Worm (Caenorhabditis elegans) whole organism, L2 larva: ENCODE results near the gene srh-100.
A peak's percentile ranks its signal among the peaks of the same experiment; 100 is the strongest.

ENCODE experiments used
- C34F6.9 ChIP-seq: fragments of 150-350 bp; optimal IDR thresholded peaks from 2 replicates; lab custom pipeline; 2014; ENCODE audit warnings: missing biosample characterization, missing genetic modification characterization
- F13H6.1 ChIP-seq: sonication (generic microtip); optimal IDR thresholded peaks from 2 replicates; lab custom pipeline; 2016; ENCODE audit warnings: missing genetic modification characterization, missing compliant biosample characterization
- ZK546.5 ChIP-seq: sonication (generic microtip); optimal IDR thresholded peaks from 2 replicates; lab custom pipeline; 2017; ENCODE audit warnings: missing biosample characterization, missing genetic modification characterization
- alr-1 ChIP-seq: fragments of 150-350 bp; optimal IDR thresholded peaks from 2 replicates; lab custom pipeline; 2014; ENCODE audit warnings: missing biosample characterization, missing genetic modification characterization
- aly-2 ChIP-seq: fragments of 150-350 bp; optimal IDR thresholded peaks from 2 replicates; lab custom pipeline; 2014; ENCODE audit warnings: missing biosample characterization, missing genetic modification characterization
- ama-1 ChIP-seq: fragments of 150-350 bp; optimal IDR thresholded peaks from 2 replicates; lab custom pipeline; 2018; ENCODE audit warnings: inconsistent platforms
- blmp-1 ChIP-seq: sonication (generic microtip); optimal IDR thresholded peaks from 2 replicates; lab custom pipeline; 2017; ENCODE audit warnings: missing genetic modification characterization, mild to moderate bottlenecking, missing compliant biosample characterization, antibody characterized with exemption, moderate library complexity; ENCODE audit not compliant: insufficient read depth
- ceh-16 ChIP-seq: fragments of 150-350 bp; optimal IDR thresholded peaks from 2 replicates; lab custom pipeline; 2014; ENCODE audit warnings: missing biosample characterization, missing genetic modification characterization
- ceh-82 ChIP-seq: fragments of 150-350 bp; optimal IDR thresholded peaks from 2 replicates; lab custom pipeline; 2014; ENCODE audit warnings: missing biosample characterization, missing genetic modification characterization
- crh-2 ChIP-seq: sonication (generic microtip); optimal IDR thresholded peaks from 2 replicates; lab custom pipeline; 2017; ENCODE audit warnings: missing biosample characterization, missing genetic modification characterization
- elt-3 ChIP-seq: sonication (generic microtip); optimal IDR thresholded peaks from 2 replicates; lab custom pipeline; 2017; ENCODE audit warnings: missing biosample characterization, missing genetic modification characterization
- fos-1 ChIP-seq: fragments of 150-350 bp; optimal IDR thresholded peaks from 2 replicates; lab custom pipeline; 2014; ENCODE audit warnings: missing biosample characterization, missing genetic modification characterization
- lin-11 ChIP-seq: fragments of 150-350 bp; sonication (generic microtip); optimal IDR thresholded peaks from 2 replicates; lab custom pipeline; 2014; ENCODE audit warnings: missing biosample characterization, missing genetic modification characterization, inconsistent platforms, mixed read lengths
- lin-13 ChIP-seq: fragments of 150-350 bp; optimal IDR thresholded peaks from 2 replicates; lab custom pipeline; 2014; ENCODE audit warnings: missing biosample characterization, missing genetic modification reagents, missing genetic modification characterization
- lin-39 ChIP-seq: fragments of 150-350 bp; optimal IDR thresholded peaks from 2 replicates; lab custom pipeline; 2014; ENCODE audit warnings: missing biosample characterization, missing genetic modification reagents, missing genetic modification characterization
- lsy-2 ChIP-seq, 2 experiments: fragments of 150-350 bp in 1 of 2; sonication (generic microtip) in 1 of 2; optimal IDR thresholded peaks; 2 replicates each; lab custom pipeline; 2014 to 2017; ENCODE audit warnings: missing biosample characterization in 2 of 2, missing genetic modification characterization in 2 of 2
- mab-5 ChIP-seq: fragments of 150-350 bp; optimal IDR thresholded peaks from 2 replicates; lab custom pipeline; 2014; ENCODE audit warnings: missing biosample characterization, missing genetic modification characterization
- mbf-1 ChIP-seq: sonication (generic microtip); optimal IDR thresholded peaks from 2 replicates; lab custom pipeline; 2017; ENCODE audit warnings: missing biosample characterization, missing genetic modification characterization
- mdl-1 ChIP-seq, 2 experiments: fragments of 150-350 bp in 1 of 2; sonication (generic microtip) in 1 of 2; optimal IDR thresholded peaks; 2 replicates each; lab custom pipeline; 2017; ENCODE audit warnings: missing biosample characterization in 2 of 2, missing genetic modification characterization in 2 of 2
- nhr-11 ChIP-seq: fragments of 150-350 bp; optimal IDR thresholded peaks from 2 replicates; lab custom pipeline; 2014; ENCODE audit warnings: missing biosample characterization, missing genetic modification characterization
- nhr-12 ChIP-seq: fragments of 150-350 bp; optimal IDR thresholded peaks from 2 replicates; lab custom pipeline; 2014; ENCODE audit warnings: missing biosample characterization, missing genetic modification characterization
- nhr-129 ChIP-seq: fragments of 150-350 bp; optimal IDR thresholded peaks from 2 replicates; lab custom pipeline; 2014; ENCODE audit warnings: missing biosample characterization, missing genetic modification characterization
- nhr-23 ChIP-seq: fragments of 150-350 bp; optimal IDR thresholded peaks from 2 replicates; lab custom pipeline; 2014; ENCODE audit warnings: missing biosample characterization, missing genetic modification reagents, missing genetic modification characterization
- nhr-237 ChIP-seq: fragments of 150-350 bp; optimal IDR thresholded peaks from 2 replicates; lab custom pipeline; 2014; ENCODE audit warnings: missing biosample characterization, missing genetic modification characterization
- nhr-6 ChIP-seq: fragments of 150-350 bp; optimal IDR thresholded peaks from 2 replicates; lab custom pipeline; 2014; ENCODE audit warnings: missing biosample characterization, missing genetic modification characterization
- nhr-77 ChIP-seq: fragments of 150-350 bp; optimal IDR thresholded peaks from 2 replicates; lab custom pipeline; 2014; ENCODE audit warnings: missing biosample characterization, missing genetic modification characterization
- peb-1 ChIP-seq: fragments of 150-350 bp; optimal IDR thresholded peaks from 2 replicates; lab custom pipeline; 2014; ENCODE audit warnings: missing biosample characterization, missing genetic modification characterization
- skn-1 ChIP-seq: sonication (generic microtip); optimal IDR thresholded peaks from 2 replicates; lab custom pipeline; 2017; ENCODE audit warnings: missing biosample characterization, missing genetic modification characterization
- sma-3 ChIP-seq: sonication (generic microtip); optimal IDR thresholded peaks from 2 replicates; lab custom pipeline; 2016; ENCODE audit warnings: missing genetic modification reagents, missing genetic modification characterization, missing compliant biosample characterization
- sma-9 ChIP-seq, 2 experiments: fragments of 150-350 bp in 1 of 2; sonication (generic microtip) in 1 of 2; optimal IDR thresholded peaks; 2 replicates each; lab custom pipeline; 2014 to 2016; ENCODE audit warnings: missing genetic modification characterization in 2 of 2, mild to moderate bottlenecking in 1 of 2, missing biosample characterization in 1 of 2, missing compliant biosample characterization in 1 of 2, missing genetic modification reagents in 1 of 2, moderate library complexity in 1 of 2
- snpc-4 ChIP-seq: fragments of 150-350 bp; optimal IDR thresholded peaks from 2 replicates; lab custom pipeline; 2014; ENCODE audit warnings: missing biosample characterization, missing genetic modification characterization
- unc-39 ChIP-seq: fragments of 150-350 bp; optimal IDR thresholded peaks from 2 replicates; lab custom pipeline; 2014; ENCODE audit warnings: missing biosample characterization, missing genetic modification characterization
- unc-62 ChIP-seq: fragments of 150-350 bp; optimal IDR thresholded peaks from 2 replicates; lab custom pipeline; 2014; ENCODE audit warnings: missing biosample characterization, missing genetic modification reagents, missing genetic modification characterization
- zag-1 ChIP-seq: fragments of 150-350 bp; optimal IDR thresholded peaks from 2 replicates; lab custom pipeline; 2014; ENCODE audit warnings: missing biosample characterization, missing genetic modification characterization
- ztf-1 ChIP-seq: fragments of 200-800 bp; sonication (Bioruptor generic); conservative IDR thresholded peaks from 2 replicates; pipeline ENCODE4 v1.3.6; 2022; ENCODE audit warnings: missing genetic modification characterization, missing compliant biosample characterization
- ztf-11 ChIP-seq: sonication (generic microtip); optimal IDR thresholded peaks from 2 replicates; lab custom pipeline; 2017; ENCODE audit warnings: missing biosample characterization, missing genetic modification characterization

Gene srh-100

ce11 chrII:3750685-3751084, 36.2 kb upstream of the srh-100 start, which contains the start of gene fbxb-91:
fbxb-91 (minus strand) TSS chrII:3750785.
- TF ChIP-seq mab-5 (tag; lab: Kevin White, UChicago) (no peak), nhr-77 (tag; lab: Kevin White, UChicago) (no peak), ama-1 (no peak), ceh-82 (tag; lab: Kevin White, UChicago) (no peak), unc-62 (GFP tag; lab: Kevin White, UChicago) (no peak), lin-11 (tag; lab: Kevin White, UChicago) (no peak), ztf-11 (tag; lab: Kevin White, UChicago) (no peak), nhr-237 (tag; lab: Kevin White, UChicago) (no peak), nhr-23 (tag; lab: Kevin White, UChicago) (no peak), unc-39 (tag; lab: Kevin White, UChicago) (no peak), ceh-16 (no peak), skn-1 (no peak), C34F6.9 (tag; lab: Kevin White, UChicago) (no peak), lin-13 (no peak), lin-39 (no peak), alr-1 (tag; lab: Kevin White, UChicago) (no peak), elt-3 (tag; lab: Kevin White, UChicago) (no peak)
- TF ChIP-seq, all 48 proteins: peak for 0

- no peak for TF ChIP-seq nhr-12 (tag; lab: Kevin White, UChicago)
- TF ChIP-seq ceh-82 (tag; lab: Kevin White, UChicago): no peak
- TF ChIP-seq sma-3 (GFP tag; lab: Kevin White, UChicago): no peak
- no peak for TF ChIP-seq nhr-6 (tag; lab: Kevin White, UChicago)
- TF ChIP-seq unc-39 (tag; lab: Kevin White, UChicago): no peak
- TF ChIP-seq crh-2 (tag; lab: Kevin White, UChicago): no peak
- no peak for TF ChIP-seq elt-3 (tag; lab: Kevin White, UChicago)
- no peak for TF ChIP-seq mab-5 (tag; lab: Kevin White, UChicago)
- no peak for TF ChIP-seq nhr-11 (tag; lab: Kevin White, UChicago)
- TF ChIP-seq lsy-2 (tag; optimal IDR thresholded peaks at IDR 0.05; lab: Kevin White, UChicago): no peak
- no peak for TF ChIP-seq zag-1 (tag; lab: Kevin White, UChicago)
- TF ChIP-seq, all 48 proteins: peak for 0
Observed at ce11 chrII:3748719-3749118, 34.2 kb upstream of the srh-100 start, which contains the start of gene fbxb-90. fbxb-90 (minus strand) TSS chrII:3748819.

DNA sequence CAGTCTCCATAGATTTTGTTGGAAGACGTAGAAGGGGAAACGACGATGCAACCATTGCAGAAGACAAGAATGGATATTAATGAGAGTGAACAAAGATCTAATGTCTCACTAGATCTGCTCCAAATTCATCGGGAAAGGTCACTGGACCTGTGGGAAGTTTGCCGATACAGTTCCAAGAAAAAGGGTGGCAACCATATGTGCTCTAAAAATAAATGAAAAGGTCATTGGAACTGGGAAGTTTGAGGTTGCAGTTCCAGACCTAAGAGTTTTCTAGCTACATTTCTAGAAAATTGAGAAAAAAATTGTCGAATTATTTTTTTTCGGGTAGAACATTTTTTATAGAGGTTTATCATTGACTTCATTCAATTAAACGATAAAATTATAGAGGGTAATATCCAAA, 32.9 kb upstream of the srh-100 start, which contains the start of gene fbxb-92:
Gene fbxb-92, minus strand, starts transcription at position 101 of the 400 bp plus-strand sequence.
- TF ChIP-seq nhr-6 (tag; lab: Kevin White, UChicago) (no peak), alr-1 (tag; lab: Kevin White, UChicago) (no peak), nhr-129 (tag; lab: Kevin White, UChicago) (no peak), lsy-2 (tag; optimal IDR thresholded peaks at IDR 0.05; lab: Kevin White, UChicago) (no peak), mab-5 (tag; lab: Kevin White, UChicago) (no peak), nhr-77 (tag; lab: Kevin White, UChicago) (no peak), elt-3 (tag; lab: Kevin White, UChicago) (no peak), lin-39 (no peak), unc-62 (GFP tag; lab: Kevin White, UChicago) (no peak), ZK546.5 (no peak), snpc-4 (no peak), sma-9 (GFP tag; optimal IDR thresholded peaks at IDR 0.05; lab: Kevin White, UChicago) (no peak), sma-9 (tag; optimal IDR thresholded peaks at IDR 0.05; lab: Kevin White, UChicago) (no peak), ztf-1 (GFP tag; lab: Robert Waterston, UW) (no peak), nhr-12 (tag; lab: Kevin White, UChicago) (no peak), ceh-16 (no peak), fos-1 (tag; lab: Kevin White, UChicago) (no peak)

DNA sequence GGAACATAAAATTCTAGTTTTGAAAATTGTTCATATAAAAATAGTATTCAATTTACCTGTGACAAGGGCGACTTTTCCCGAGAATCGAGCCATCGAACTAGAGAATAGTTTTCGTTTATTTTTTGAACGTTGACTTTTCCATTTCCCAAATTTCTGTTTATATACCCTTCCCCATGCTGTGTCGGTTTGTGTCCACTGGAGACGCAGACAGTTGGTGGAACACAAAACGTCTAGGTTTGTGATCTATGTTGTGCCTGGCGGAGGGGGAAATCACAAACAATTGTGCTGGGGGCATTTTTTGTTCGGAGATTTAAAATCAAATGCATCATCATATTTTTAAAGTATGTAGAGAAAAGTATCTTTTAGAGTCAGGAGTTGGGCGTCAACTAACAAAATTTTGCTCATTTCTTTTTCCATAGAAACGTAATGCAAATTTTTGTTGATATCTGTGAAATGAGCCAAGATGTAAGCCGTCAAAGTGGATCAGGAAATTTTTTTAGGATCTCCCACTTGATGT, 29.2 kb upstream of the srh-100 start, which contains the start of gene nta-1:
Gene nta-1, minus strand, starts transcription at position 131 of the 517 bp plus-strand sequence.
- TF ChIP-seq unc-39 (tag; lab: Kevin White, UChicago) (no peak), sma-9 (GFP tag; optimal IDR thresholded peaks at IDR 0.05; lab: Kevin White, UChicago) (peak; percentile 62), sma-9 (tag; optimal IDR thresholded peaks at IDR 0.05; lab: Kevin White, UChicago) (no peak)
- TF ChIP-seq, all 48 proteins: peak for 1

DNA sequence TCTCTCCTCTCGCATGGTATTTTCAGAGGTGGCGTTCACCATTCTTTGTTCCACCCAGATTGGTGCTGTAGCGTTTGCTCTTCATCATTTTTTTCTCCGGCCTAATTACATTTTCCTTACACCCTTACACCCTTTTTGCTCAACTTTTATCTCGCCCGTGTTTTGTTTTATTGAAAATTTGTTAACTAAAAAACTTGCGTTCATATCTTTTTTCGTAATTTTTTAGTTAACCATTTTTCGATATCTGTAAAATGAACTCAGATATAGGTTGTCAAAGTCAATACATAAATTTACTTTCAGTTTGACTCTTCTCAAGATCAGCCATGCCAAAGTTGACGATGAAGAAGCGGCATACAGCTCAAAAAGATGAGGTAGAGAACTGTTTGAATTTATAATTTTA, 27.1 kb upstream of the srh-100 start, which contains the start of gene F12E12.1:
Gene F12E12.1, plus strand, starts transcription at position 301 of the 400 bp plus-strand sequence.
- TF ChIP-seq lin-39: no peak
- no peak for TF ChIP-seq zag-1 (tag; lab: Kevin White, UChicago)
- no peak for TF ChIP-seq lin-13
- TF ChIP-seq aly-2 (tag; lab: Kevin White, UChicago): no peak
- TF ChIP-seq mdl-1 (tag; optimal IDR thresholded peaks at IDR 0.05; lab: Kevin White, UChicago): no peak
- TF ChIP-seq F13H6.1 (tag; lab: Kevin White, UChicago): no peak
- no peak for TF ChIP-seq mbf-1
- no peak for TF ChIP-seq ztf-1 (GFP tag; lab: Robert Waterston, UW)
- no peak for TF ChIP-seq elt-3 (tag; lab: Kevin White, UChicago)
- no peak for TF ChIP-seq blmp-1
- TF ChIP-seq unc-39 (tag; lab: Kevin White, UChicago): no peak
- no peak for TF ChIP-seq peb-1 (tag; lab: Kevin White, UChicago)
- TF ChIP-seq nhr-12 (tag; lab: Kevin White, UChicago): no peak
